Worm (Caenorhabditis elegans) whole organism, L3 larva: ENCODE data around the gene clp-10.
A peak's percentile ranks its signal among the peaks of the same experiment; 100 is the strongest.

Experiments
- ZK546.5 ChIP-seq: sonication (generic microtip); optimal IDR thresholded peaks from 2 replicates; lab custom pipeline; 2017; ENCODE audit warnings: missing biosample characterization, missing genetic modification characterization
- aly-2 ChIP-seq: fragments of 150-350 bp; optimal IDR thresholded peaks from 2 replicates; lab custom pipeline; 2014; ENCODE audit warnings: missing biosample characterization, missing genetic modification characterization
- ama-1 ChIP-seq: fragments of 150-350 bp; optimal IDR thresholded peaks from 2 replicates; lab custom pipeline; 2018
- ceh-16 ChIP-seq: sonication (generic microtip); optimal IDR thresholded peaks from 2 replicates; lab custom pipeline; 2017; ENCODE audit warnings: missing biosample characterization, missing genetic modification characterization
- ceh-28 ChIP-seq: fragments of 150-350 bp; optimal IDR thresholded peaks from 2 replicates; lab custom pipeline; 2014; ENCODE audit warnings: missing biosample characterization, missing genetic modification reagents, missing genetic modification characterization
- ceh-82 ChIP-seq: fragments of 150-350 bp; optimal IDR thresholded peaks from 2 replicates; lab custom pipeline; 2014; ENCODE audit warnings: missing biosample characterization, missing genetic modification characterization
- ceh-9 ChIP-seq: sonication (generic microtip); optimal IDR thresholded peaks from 2 replicates; lab custom pipeline; 2018; ENCODE audit warnings: missing biosample characterization, missing genetic modification characterization
- daf-12 ChIP-seq: fragments of 150-350 bp; optimal IDR thresholded peaks from 2 replicates; lab custom pipeline; 2014; ENCODE audit warnings: missing biosample characterization, missing genetic modification reagents, missing genetic modification characterization
- egl-27 ChIP-seq: sonication (generic microtip); optimal IDR thresholded peaks from 4 replicates; lab custom pipeline; 2017; ENCODE audit warnings: missing biosample characterization, missing genetic modification reagents, missing genetic modification characterization
- egl-5 ChIP-seq: fragments of 150-350 bp; optimal IDR thresholded peaks from 2 replicates; lab custom pipeline; 2017; ENCODE audit warnings: missing biosample characterization, missing genetic modification reagents, missing genetic modification characterization, inconsistent platforms
- elt-2 ChIP-seq: sonication (generic microtip); optimal IDR thresholded peaks from 2 replicates; lab custom pipeline; 2016; ENCODE audit warnings: missing genetic modification reagents, mild to moderate bottlenecking, missing genetic modification characterization, missing compliant biosample characterization
- eor-1 ChIP-seq, 2 experiments: fragments of 150-350 bp; optimal IDR thresholded peaks; 2 replicates each; lab custom pipeline; 2014 to 2018; ENCODE audit warnings: missing biosample characterization in 2 of 2, missing genetic modification characterization in 2 of 2
- fkh-2 ChIP-seq: fragments of 150-350 bp; optimal IDR thresholded peaks from 2 replicates; lab custom pipeline; 2014; ENCODE audit warnings: missing biosample characterization, missing genetic modification reagents, missing genetic modification characterization
- fos-1 ChIP-seq: fragments of 150-350 bp; optimal IDR thresholded peaks from 2 replicates; lab custom pipeline; 2014; ENCODE audit warnings: missing biosample characterization, missing genetic modification characterization
- hmg-11 ChIP-seq: sonication (generic microtip); optimal IDR thresholded peaks from 2 replicates; lab custom pipeline; 2016; ENCODE audit warnings: missing genetic modification characterization, missing compliant biosample characterization
- jun-1 ChIP-seq: fragments of 150-350 bp; optimal IDR thresholded peaks from 2 replicates; lab custom pipeline; 2014; ENCODE audit warnings: missing biosample characterization, missing genetic modification reagents, missing genetic modification characterization
- lin-15B ChIP-seq: fragments of 150-350 bp; optimal IDR thresholded peaks from 2 replicates; lab custom pipeline; 2014; ENCODE audit warnings: missing biosample characterization, missing genetic modification characterization
- lin-39 ChIP-seq: fragments of 150-350 bp; optimal IDR thresholded peaks from 2 replicates; lab custom pipeline; 2018; ENCODE audit warnings: missing biosample characterization, missing genetic modification reagents, missing genetic modification characterization
- lsy-12 ChIP-seq: sonication (generic microtip); optimal IDR thresholded peaks from 2 replicates; lab custom pipeline; 2016; ENCODE audit warnings: mild to moderate bottlenecking, missing genetic modification characterization, missing compliant biosample characterization
- mdl-1 ChIP-seq: fragments of 150-350 bp; optimal IDR thresholded peaks from 2 replicates; lab custom pipeline; 2014; ENCODE audit warnings: missing biosample characterization, missing genetic modification characterization
- nfya-1 ChIP-seq: sonication (generic microtip); optimal IDR thresholded peaks from 2 replicates; lab custom pipeline; 2017; ENCODE audit warnings: missing genetic modification characterization, mild to moderate bottlenecking, missing compliant biosample characterization, antibody characterized with exemption, moderate library complexity; ENCODE audit not compliant: insufficient read depth
- nhr-11 ChIP-seq: fragments of 150-350 bp; optimal IDR thresholded peaks from 2 replicates; lab custom pipeline; 2014; ENCODE audit warnings: missing biosample characterization, missing genetic modification characterization
- nhr-12 ChIP-seq: fragments of 150-350 bp; optimal IDR thresholded peaks from 2 replicates; lab custom pipeline; 2014; ENCODE audit warnings: missing biosample characterization, missing genetic modification characterization
- nhr-23 ChIP-seq: fragments of 150-350 bp; optimal IDR thresholded peaks from 2 replicates; lab custom pipeline; 2014; ENCODE audit warnings: missing biosample characterization, missing genetic modification reagents, missing genetic modification characterization
- nhr-237 ChIP-seq: fragments of 150-350 bp; optimal IDR thresholded peaks from 2 replicates; lab custom pipeline; 2014; ENCODE audit warnings: missing biosample characterization, missing genetic modification characterization
- nhr-25 ChIP-seq: sonication (generic microtip); optimal IDR thresholded peaks from 2 replicates; lab custom pipeline; 2017; ENCODE audit warnings: missing biosample characterization, missing genetic modification characterization
- nhr-28 ChIP-seq: fragments of 150-350 bp; optimal IDR thresholded peaks from 2 replicates; lab custom pipeline; 2014; ENCODE audit warnings: missing biosample characterization, missing genetic modification characterization
- nhr-43 ChIP-seq: sonication (generic microtip); optimal IDR thresholded peaks from 2 replicates; lab custom pipeline; 2016; ENCODE audit warnings: mild to moderate bottlenecking, missing genetic modification characterization, missing compliant biosample characterization; ENCODE audit not compliant: poor library complexity, severe bottlenecking
- nhr-67 ChIP-seq: fragments of 150-350 bp; optimal IDR thresholded peaks from 2 replicates; lab custom pipeline; 2014; ENCODE audit warnings: missing biosample characterization, missing genetic modification characterization
- nhr-76 ChIP-seq: fragments of 150-350 bp; sonication (generic microtip); optimal IDR thresholded peaks from 5 replicates; lab custom pipeline; 2014; ENCODE audit warnings: missing biosample characterization, missing genetic modification characterization
- nhr-77 ChIP-seq: fragments of 150-350 bp; optimal IDR thresholded peaks from 2 replicates; lab custom pipeline; 2014; ENCODE audit warnings: missing biosample characterization, missing genetic modification characterization
- pha-4 ChIP-seq: fragments of 150-350 bp; optimal IDR thresholded peaks from 2 replicates; lab custom pipeline; 2014; ENCODE audit warnings: missing biosample characterization, missing genetic modification reagents, missing genetic modification characterization
- pqm-1 ChIP-seq: fragments of 150-350 bp; optimal IDR thresholded peaks from 2 replicates; lab custom pipeline; 2017; ENCODE audit warnings: missing biosample characterization, missing genetic modification characterization, inconsistent platforms
- sea-2 ChIP-seq: fragments of 150-350 bp; sonication (generic microtip); optimal IDR thresholded peaks from 4 replicates; lab custom pipeline; 2014; ENCODE audit warnings: missing biosample characterization, missing genetic modification reagents, missing genetic modification characterization
- skn-1 ChIP-seq: fragments of 150-350 bp; optimal IDR thresholded peaks from 2 replicates; lab custom pipeline; 2014; ENCODE audit warnings: missing biosample characterization, missing genetic modification characterization
- snpc-4 ChIP-seq: fragments of 150-350 bp; optimal IDR thresholded peaks from 2 replicates; lab custom pipeline; 2014; ENCODE audit warnings: missing biosample characterization, missing genetic modification characterization
- tbx-2 ChIP-seq: sonication (generic microtip); optimal IDR thresholded peaks from 2 replicates; lab custom pipeline; 2016; ENCODE audit warnings: mild to moderate bottlenecking, missing genetic modification characterization, missing compliant biosample characterization
- unc-62 ChIP-seq: fragments of 150-350 bp; sonication (generic microtip); optimal IDR thresholded peaks from 4 replicates; lab custom pipeline; 2014; ENCODE audit warnings: missing biosample characterization, missing genetic modification reagents, missing genetic modification characterization
- ztf-11 ChIP-seq: fragments of 150-350 bp; optimal IDR thresholded peaks from 2 replicates; lab custom pipeline; 2014; ENCODE audit warnings: missing biosample characterization, missing genetic modification characterization
- ztf-4 ChIP-seq: fragments of 150-350 bp; optimal IDR thresholded peaks from 2 replicates; lab custom pipeline; 2014; ENCODE audit warnings: missing biosample characterization, missing genetic modification characterization

Gene clp-10

DNA sequence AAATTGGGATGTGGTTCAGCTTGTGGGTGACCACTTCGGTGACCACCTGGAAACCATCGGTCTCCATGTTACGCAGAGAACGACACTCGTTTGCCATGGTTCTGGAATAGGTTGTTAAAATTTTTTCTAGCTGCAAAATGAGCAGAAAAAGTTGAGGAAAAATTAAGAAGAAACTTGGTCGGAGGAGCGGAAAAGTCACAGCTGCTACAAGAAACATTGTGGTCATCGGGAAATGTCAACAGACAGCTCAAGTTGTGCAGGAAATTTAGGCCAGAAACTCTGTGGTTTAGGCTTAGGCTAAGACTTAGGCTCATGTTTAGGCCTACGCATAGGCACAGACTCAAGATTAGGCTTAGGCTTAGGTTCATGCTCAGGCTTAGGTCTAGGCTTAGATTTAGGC, 28.1 kb upstream of the clp-10 start, which contains the start of gene pck-1:
Gene pck-1, minus strand, starts transcription at position 101 of the 400 bp plus-strand sequence.
- TF ChIP-seq egl-27 (tag; lab: Kevin White, UChicago), result no peak
- TF ChIP-seq daf-12 (tag; lab: Kevin White, UChicago), result no peak
- no peak for TF ChIP-seq ama-1 (lab: Kevin White, UChicago)
- no peak for TF ChIP-seq lin-15B
- no peak for TF ChIP-seq aly-2 (tag; lab: Kevin White, UChicago)
- no peak for TF ChIP-seq nhr-67
- no peak for TF ChIP-seq elt-2 (tag; lab: Kevin White, UChicago)
- TF ChIP-seq skn-1 (tag; lab: Kevin White, UChicago), result no peak

DNA sequence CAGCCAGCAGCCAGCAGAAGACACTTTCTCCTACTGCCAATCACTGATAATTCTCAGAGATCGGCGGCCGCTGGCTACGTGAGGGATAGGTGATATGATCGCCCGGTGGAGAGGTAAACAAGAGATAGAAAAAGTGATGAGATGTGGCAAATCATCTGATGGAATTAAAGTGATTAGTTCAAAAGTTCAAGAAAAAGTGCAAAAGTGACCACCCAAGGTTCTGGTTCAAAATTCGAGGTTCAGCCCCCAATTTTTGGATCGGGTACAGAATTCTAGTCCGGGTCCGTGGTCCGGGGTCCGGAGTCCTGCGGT, 27.6 kb upstream of the clp-10 start:
- TF ChIP-seq lin-39 (peak; percentile 24), nhr-77 (tag; lab: Kevin White, UChicago) (no peak)
- TF ChIP-seq, all 47 proteins: peak for 1

DNA sequence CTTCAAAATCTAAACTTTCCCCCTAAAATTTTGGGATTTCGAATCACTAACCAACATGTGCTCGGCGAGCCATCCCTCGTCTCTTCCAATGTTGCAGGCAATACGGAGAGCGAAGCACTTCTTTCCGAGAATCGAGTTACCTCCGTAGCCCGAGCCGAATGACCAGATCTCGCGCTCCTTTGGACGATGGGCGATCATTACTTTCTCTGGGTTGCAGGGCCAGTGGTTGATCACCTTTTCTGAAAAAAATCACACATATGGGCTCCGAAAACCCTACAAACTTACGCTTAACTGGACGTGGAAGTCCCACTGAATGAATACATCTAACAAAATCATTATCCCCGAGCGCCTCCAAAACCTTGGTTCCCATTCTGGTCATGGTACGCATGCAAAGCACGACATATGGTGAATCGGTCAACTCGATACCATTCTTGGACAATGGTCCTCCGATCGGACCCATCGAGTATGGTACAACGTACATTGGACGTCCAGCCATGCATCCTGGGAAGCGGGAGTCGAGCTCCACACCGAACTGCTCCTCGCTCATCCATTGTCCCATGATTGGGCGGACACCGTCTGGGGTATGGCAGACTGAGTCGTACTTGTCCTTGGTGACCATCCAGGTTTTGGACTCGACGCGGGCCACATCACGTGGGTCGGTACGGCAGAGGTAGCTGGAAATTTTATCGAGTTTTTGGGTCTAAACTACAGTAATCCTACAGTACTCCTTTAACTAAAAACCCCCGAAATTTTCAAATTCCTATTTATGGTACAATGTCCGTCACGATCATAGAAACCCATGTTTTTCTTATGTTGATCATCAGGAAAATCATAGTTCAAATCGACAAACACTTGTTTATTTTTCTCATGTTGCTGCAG, 27.0 kb upstream of the clp-10 start:
- no peak for TF ChIP-seq sea-2 (GFP tag; lab: Kevin White, UChicago)
- TF ChIP-seq ama-1 (lab: Kevin White, UChicago), result peak; percentile 80

DNA sequence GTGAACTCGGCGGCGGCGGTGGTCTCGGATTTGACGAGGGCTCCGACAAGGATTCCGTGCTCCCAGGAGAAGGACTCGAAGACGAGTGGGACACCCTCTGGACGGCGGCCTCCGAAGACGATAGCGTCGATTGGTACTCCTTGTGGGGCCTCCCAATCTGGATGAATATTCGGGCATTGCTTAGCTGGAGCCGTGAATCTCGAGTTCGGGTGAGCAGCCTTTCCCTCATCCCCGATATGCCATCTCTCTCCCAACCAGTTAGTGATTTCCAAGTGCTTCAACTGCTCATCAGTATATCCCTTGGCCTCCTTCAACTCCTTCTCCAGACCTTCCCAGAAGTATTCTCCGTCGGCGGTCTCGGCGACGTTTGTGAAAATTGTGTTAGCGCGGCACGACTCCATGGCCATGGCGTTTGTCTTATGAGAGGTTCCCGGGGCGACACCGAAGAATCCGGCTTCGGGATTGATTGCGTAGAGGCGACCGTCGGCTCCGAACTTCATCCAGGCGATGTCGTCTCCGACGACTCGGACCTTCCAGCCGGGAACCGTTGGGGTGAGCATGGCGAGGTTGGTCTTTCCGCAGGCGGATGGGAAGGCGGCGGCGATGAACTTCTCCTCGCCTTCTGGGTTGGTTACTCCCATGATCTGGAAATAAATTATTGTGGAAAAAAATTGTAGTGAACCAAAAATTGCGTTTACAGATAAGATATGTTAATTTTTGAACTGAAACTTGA, 25.7 kb upstream of the clp-10 start:
- no peak for TF ChIP-seq sea-2 (GFP tag; lab: Kevin White, UChicago)
- TF ChIP-seq ama-1 (lab: Kevin White, UChicago), result peak; percentile 67
- no peak for TF ChIP-seq ZK546.5
- TF ChIP-seq daf-12 (tag; lab: Kevin White, UChicago), result no peak
- no peak for TF ChIP-seq nhr-76 (tag; lab: Kevin White, UChicago)
- TF ChIP-seq tbx-2 (tag; lab: Kevin White, UChicago), result peak; percentile 17
- no peak for TF ChIP-seq jun-1 (tag; lab: Kevin White, UChicago)
- TF ChIP-seq ztf-4 (tag; lab: Kevin White, UChicago), result no peak
- TF ChIP-seq ceh-82, result no peak
- no peak for TF ChIP-seq eor-1 (tag; optimal IDR thresholded peaks at IDR 0.05; lab: Kevin White, UChicago)
- no peak for TF ChIP-seq nhr-77 (tag; lab: Kevin White, UChicago)
- TF ChIP-seq nhr-23 (tag; lab: Kevin White, UChicago), result no peak
- TF ChIP-seq lsy-12 (tag; lab: Kevin White, UChicago), result no peak

DNA sequence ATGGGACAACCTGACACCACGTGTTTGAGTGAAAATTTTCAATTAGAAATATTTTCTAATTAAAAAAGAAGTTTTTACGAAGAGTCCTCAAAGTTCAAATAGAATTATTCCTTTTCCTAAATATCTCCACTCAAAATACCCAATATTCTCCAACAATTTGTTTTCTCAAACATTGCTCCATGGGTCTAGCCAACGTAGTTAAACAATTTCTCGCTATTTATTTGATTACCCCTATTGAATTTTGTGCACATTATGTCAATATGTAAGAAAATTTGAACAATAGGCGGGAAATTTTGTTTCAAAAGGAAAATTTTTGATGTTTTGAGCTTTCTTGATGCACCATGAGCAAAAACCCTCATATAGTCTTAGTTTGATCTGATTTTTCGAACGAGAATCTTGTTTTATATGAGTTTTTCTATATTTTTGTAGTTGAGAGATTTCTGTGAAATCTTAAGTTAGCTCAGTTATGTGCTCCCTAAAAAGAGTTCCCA, 24.4 kb upstream of the clp-10 start:
- TF ChIP-seq fkh-2 (tag; lab: Kevin White, UChicago), result no peak
- TF ChIP-seq daf-12 (tag; lab: Kevin White, UChicago), result no peak
- no peak for TF ChIP-seq eor-1 (tag; optimal IDR thresholded peaks at IDR 0.05; lab: Kevin White, UChicago)
- TF ChIP-seq nhr-67, result no peak
- TF ChIP-seq mdl-1 (tag; lab: Kevin White, UChicago), result no peak
- TF ChIP-seq ceh-28 (tag; lab: Kevin White, UChicago), result no peak
- TF ChIP-seq ama-1 (lab: Kevin White, UChicago), result peak; percentile 41
- TF ChIP-seq egl-5, result no peak
- TF ChIP-seq nhr-11 (tag; lab: Kevin White, UChicago), result no peak
- TF ChIP-seq egl-27 (tag; lab: Kevin White, UChicago), result no peak
- no peak for TF ChIP-seq ceh-16
- TF ChIP-seq fos-1 (tag; lab: Kevin White, UChicago), result no peak
- TF ChIP-seq nhr-43 (tag; lab: Kevin White, UChicago), result peak; percentile 10
- no peak for TF ChIP-seq nhr-237 (tag; lab: Kevin White, UChicago)
- TF ChIP-seq nhr-25 (tag; lab: Kevin White, UChicago), result no peak
- no peak for TF ChIP-seq nfya-1 (tag; lab: Kevin White, UChicago)
- TF ChIP-seq ZK546.5, result no peak
- no peak for TF ChIP-seq unc-62 (GFP tag; lab: Kevin White, UChicago)
- TF ChIP-seq nhr-12 (tag; lab: Kevin White, UChicago), result no peak
- peak; percentile 34 for TF ChIP-seq pha-4 (tag; lab: Kevin White, UChicago)
- no peak for TF ChIP-seq aly-2 (tag; lab: Kevin White, UChicago)
- no peak for TF ChIP-seq snpc-4
- no peak for TF ChIP-seq ztf-11 (tag; lab: Kevin White, UChicago)
- TF ChIP-seq ztf-4 (tag; lab: Kevin White, UChicago), result no peak
- TF ChIP-seq elt-2 (tag; lab: Kevin White, UChicago), result no peak
- TF ChIP-seq lsy-12 (tag; lab: Kevin White, UChicago), result no peak
- TF ChIP-seq jun-1 (tag; lab: Kevin White, UChicago), result no peak
- no peak for TF ChIP-seq nhr-28
- TF ChIP-seq ceh-82, result no peak
- no peak for TF ChIP-seq hmg-11 (tag; lab: Kevin White, UChicago)
- TF ChIP-seq pqm-1 (tag; lab: Kevin White, UChicago), result no peak
- TF ChIP-seq nhr-76 (tag; lab: Kevin White, UChicago), result no peak
- TF ChIP-seq lin-39, result peak; percentile 13
- no peak for TF ChIP-seq ceh-9 (tag; lab: Kevin White, UChicago)
- TF ChIP-seq nhr-77 (tag; lab: Kevin White, UChicago), result no peak
